Fruit fly (Drosophila melanogaster) whole organism, embryonic: ENCODE results near the gene pug.

ENCODE experiments used
- Aef1 ChIP-seq: fragments of 200-800 bp; sonication (Bioruptor generic); IDR thresholded peaks from 3 replicates; pipeline ENCODE4 v1.3.6; 2022; ENCODE audit warnings: missing biosample characterization, missing genetic modification characterization
- Asciz ChIP-seq: fragments of 200-800 bp; sonication (Bioruptor generic); optimal IDR thresholded peaks from 2 replicates; lab custom pipeline; 2017; ENCODE audit warnings: missing biosample characterization, mild to moderate bottlenecking, missing genetic modification characterization, missing genetic modification reagents
- Blimp-1 ChIP-seq: fragments of 200-800 bp; sonication (Bioruptor generic); optimal IDR thresholded peaks from 3 replicates; lab custom pipeline; 2018; ENCODE audit warnings: missing biosample characterization, missing genetic modification characterization, mild to moderate bottlenecking, moderate library complexity, missing genetic modification reagents
- CG10267 ChIP-seq: fragments of 200-800 bp; sonication (Bioruptor generic); optimal IDR thresholded peaks from 2 replicates; lab custom pipeline; 2018; ENCODE audit warnings: missing biosample characterization, mild to moderate bottlenecking, missing genetic modification characterization, moderate library complexity
- CG10462 ChIP-seq: fragments of 200-800 bp; sonication (Bioruptor generic); optimal IDR thresholded peaks from 2 replicates; lab custom pipeline; 2016; ENCODE audit warnings: missing biosample characterization, missing genetic modification characterization
- CG11247 ChIP-seq: fragments of 200-800 bp; sonication (Bioruptor generic); IDR thresholded peaks from 2 replicates; pipeline ENCODE4 v1.3.6; 2022; ENCODE audit warnings: missing biosample characterization, missing genetic modification characterization
- CG12391 ChIP-seq: fragments of 200-800 bp; sonication (Bioruptor generic); optimal IDR thresholded peaks from 3 replicates; lab custom pipeline; 2018; ENCODE audit warnings: missing biosample characterization, mild to moderate bottlenecking, missing genetic modification characterization, moderate library complexity
- CG14710 ChIP-seq: fragments of 200-800 bp; sonication (Bioruptor generic); optimal IDR thresholded peaks from 3 replicates; lab custom pipeline; 2019; ENCODE audit warnings: missing biosample characterization, mild to moderate bottlenecking, missing genetic modification characterization, moderate library complexity
- CG15269 ChIP-seq: fragments of 200-800 bp; sonication (Bioruptor generic); optimal IDR thresholded peaks from 2 replicates; lab custom pipeline; 2018; ENCODE audit warnings: missing biosample characterization, mild to moderate bottlenecking, missing genetic modification characterization, moderate library complexity
- CG1602 ChIP-seq: fragments of 200-800 bp; sonication (Bioruptor generic); optimal IDR thresholded peaks from 3 replicates; lab custom pipeline; 2016; ENCODE audit warnings: missing biosample characterization, missing genetic modification characterization
- CG32772 ChIP-seq: fragments of 200-800 bp; sonication (Bioruptor generic); IDR thresholded peaks from 2 replicates; pipeline ENCODE4 v1.3.6; 2022; ENCODE audit warnings: missing biosample characterization, missing genetic modification characterization
- CG3995 ChIP-seq: fragments of 200-800 bp; sonication (Bioruptor generic); optimal IDR thresholded peaks from 3 replicates; lab custom pipeline; 2016; ENCODE audit warnings: missing biosample characterization, missing genetic modification characterization
- CG7556 ChIP-seq: fragments of 200-800 bp; sonication (Bioruptor generic); optimal IDR thresholded peaks from 2 replicates; lab custom pipeline; 2017; ENCODE audit warnings: missing biosample characterization, mild to moderate bottlenecking, missing genetic modification characterization
- CTCF ChIP-seq: fragments of 200-800 bp; sonication (Bioruptor generic); optimal IDR thresholded peaks from 2 replicates; lab custom pipeline; 2017; ENCODE audit warnings: missing biosample characterization, mild to moderate bottlenecking, missing genetic modification characterization, moderate library complexity
- CoRest ChIP-seq: fragments of 200-800 bp; sonication (Bioruptor generic); optimal IDR thresholded peaks from 3 replicates; lab custom pipeline; 2018; ENCODE audit warnings: missing biosample characterization, mild to moderate bottlenecking, missing genetic modification characterization, moderate library complexity
- Doc2 ChIP-seq: fragments of 200-800 bp; sonication (Bioruptor generic); IDR thresholded peaks from 2 replicates; pipeline ENCODE4 v1.3.6; 2022; ENCODE audit warnings: missing biosample characterization, missing genetic modification characterization
- Drgx ChIP-seq: fragments of 200-800 bp; sonication (Bioruptor generic); IDR thresholded peaks from 2 replicates; pipeline ENCODE4 v1.3.6; 2022; ENCODE audit warnings: missing biosample characterization, missing genetic modification characterization
- E2f1 ChIP-seq: fragments of 200-800 bp; sonication (Bioruptor generic); IDR thresholded peaks from 2 replicates; pipeline ENCODE4 v1.3.6; 2022; ENCODE audit warnings: missing biosample characterization, missing genetic modification characterization
- MBD-R2 ChIP-seq: fragments of 200-800 bp; sonication (Bioruptor generic); IDR thresholded peaks from 2 replicates; pipeline ENCODE4 v1.3.6; 2022; ENCODE audit warnings: missing biosample characterization, missing genetic modification characterization
- Mad ChIP-seq: fragments of 200-800 bp; sonication (Bioruptor generic); optimal IDR thresholded peaks from 2 replicates; lab custom pipeline; 2016; ENCODE audit warnings: missing biosample characterization, missing genetic modification characterization
- Opbp ChIP-seq: fragments of 200-800 bp; sonication (Bioruptor generic); IDR thresholded peaks from 3 replicates; pipeline ENCODE4 v1.3.6; 2022; ENCODE audit warnings: missing biosample characterization, missing genetic modification characterization; ENCODE audit not compliant: partially characterized antibody
- PHDP ChIP-seq: fragments of 200-800 bp; sonication (Bioruptor generic); optimal IDR thresholded peaks from 3 replicates; lab custom pipeline; 2018; ENCODE audit warnings: missing biosample characterization, mild to moderate bottlenecking, missing genetic modification characterization, moderate library complexity
- Side ChIP-seq: fragments of 200-800 bp; sonication (Bioruptor generic); optimal IDR thresholded peaks from 2 replicates; lab custom pipeline; 2016; ENCODE audit warnings: missing biosample characterization, missing genetic modification characterization
- TFAM ChIP-seq: fragments of 200-800 bp; sonication (Bioruptor generic); optimal IDR thresholded peaks from 2 replicates; lab custom pipeline; 2017; ENCODE audit warnings: missing biosample characterization, missing genetic modification characterization, inconsistent platforms
- Trl ChIP-seq, 3 experiments: fragments of >200 bp in 2 of 3; fragments of 200-800 bp in 1 of 3; sonication (Bioruptor generic) in 1 of 3; optimal IDR thresholded peaks; 2 replicates in 1 of 3; 3 replicates in 2 of 3; lab custom pipeline; 2016 to 2017; ENCODE audit warnings: missing biosample characterization in 1 of 3, missing genetic modification characterization in 1 of 3
- ase ChIP-seq: fragments of 200-800 bp; sonication (Bioruptor generic); IDR thresholded peaks from 3 replicates; pipeline ENCODE4 v1.3.6; 2022; ENCODE audit warnings: missing biosample characterization, missing genetic modification characterization
- caup ChIP-seq: fragments of 200-800 bp; sonication (Bioruptor generic); optimal IDR thresholded peaks from 3 replicates; lab custom pipeline; 2017; ENCODE audit warnings: missing biosample characterization, mild to moderate bottlenecking, missing genetic modification characterization, moderate library complexity; ENCODE audit not compliant: severe bottlenecking
- dmrt11E ChIP-seq: fragments of 200-800 bp; sonication (Bioruptor generic); optimal IDR thresholded peaks from 3 replicates; lab custom pipeline; 2018; ENCODE audit warnings: missing biosample characterization, mild to moderate bottlenecking, missing genetic modification characterization, moderate library complexity
- dpn ChIP-seq, 2 experiments: fragments of 200-800 bp; sonication (Bioruptor generic); optimal IDR thresholded peaks; 3 replicates each; lab custom pipeline; 2016; ENCODE audit warnings: missing biosample characterization in 2 of 2, missing genetic modification characterization in 2 of 2
- fd64A ChIP-seq: fragments of 200-800 bp; sonication (Bioruptor generic); optimal IDR thresholded peaks from 3 replicates; lab custom pipeline; 2018; ENCODE audit warnings: missing biosample characterization, mild to moderate bottlenecking, missing genetic modification characterization
- grn ChIP-seq: fragments of 200-800 bp; sonication (Bioruptor generic); optimal IDR thresholded peaks from 3 replicates; lab custom pipeline; 2017; ENCODE audit warnings: missing biosample characterization, missing genetic modification characterization
- gsb ChIP-seq: fragments of 200-800 bp; sonication (Bioruptor generic); IDR thresholded peaks from 2 replicates; pipeline ENCODE4 v1.3.6; 2022; ENCODE audit warnings: missing biosample characterization, missing genetic modification characterization
- gsb-n ChIP-seq: fragments of 200-800 bp; sonication (Bioruptor generic); optimal IDR thresholded peaks from 3 replicates; lab custom pipeline; 2018; ENCODE audit warnings: missing biosample characterization, mild to moderate bottlenecking, missing genetic modification characterization
- hkb ChIP-seq, 2 experiments: fragments of 200-800 bp in 1 of 2; fragments of >200 bp in 1 of 2; sonication (Bioruptor generic) in 1 of 2; IDR thresholded peaks in 1 of 2; optimal IDR thresholded peaks in 1 of 2; 2 replicates each; pipeline versions ENCODE4 v1.3.6 to Lab custom; 2017 to 2022; ENCODE audit warnings: missing biosample characterization in 1 of 2, missing genetic modification characterization in 1 of 2
- ind ChIP-seq: fragments of 200-800 bp; sonication (Bioruptor generic); optimal IDR thresholded peaks from 3 replicates; lab custom pipeline; 2016; ENCODE audit warnings: missing biosample characterization, missing genetic modification characterization
- jigr1 ChIP-seq: fragments of 200-800 bp; sonication (Bioruptor generic); IDR thresholded peaks from 3 replicates; pipeline ENCODE4 v1.3.6; 2022; ENCODE audit warnings: missing biosample characterization, missing genetic modification characterization
- kah ChIP-seq: fragments of 200-800 bp; sonication (Bioruptor generic); optimal IDR thresholded peaks from 2 replicates; lab custom pipeline; 2018; ENCODE audit warnings: missing biosample characterization, mild to moderate bottlenecking, missing genetic modification characterization
- lilli ChIP-seq: fragments of 200-800 bp; sonication (Bioruptor generic); optimal IDR thresholded peaks from 3 replicates; lab custom pipeline; 2016; ENCODE audit warnings: missing biosample characterization, missing genetic modification characterization
- mld ChIP-seq: fragments of 200-800 bp; sonication (Bioruptor generic); IDR thresholded peaks from 3 replicates; pipeline ENCODE4 v1.3.6; 2022; ENCODE audit warnings: missing biosample characterization, missing genetic modification characterization; ENCODE audit not compliant: partially characterized antibody
- nmo ChIP-seq: fragments of 200-800 bp; sonication (Bioruptor generic); optimal IDR thresholded peaks from 2 replicates; lab custom pipeline; 2018; ENCODE audit warnings: missing biosample characterization, mild to moderate bottlenecking, missing genetic modification characterization, moderate library complexity
- odd ChIP-seq: fragments of 200-800 bp; sonication (Bioruptor generic); optimal IDR thresholded peaks from 2 replicates; lab custom pipeline; 2017; ENCODE audit warnings: missing biosample characterization, mild to moderate bottlenecking, missing genetic modification characterization
- prd ChIP-seq, 3 experiments: fragments of >200 bp in 2 of 3; fragments of 200-800 bp in 1 of 3; sonication (Bioruptor generic) in 1 of 3; optimal IDR thresholded peaks in 2 of 3; IDR thresholded peaks in 1 of 3; 2 replicates in 2 of 3; 3 replicates in 1 of 3; pipeline versions ENCODE4 v1.3.6 to Lab custom; 2017 to 2022; ENCODE audit warnings: missing biosample characterization in 1 of 3, missing genetic modification characterization in 1 of 3
- pum ChIP-seq: fragments of 200-800 bp; sonication (Bioruptor generic); optimal IDR thresholded peaks from 2 replicates; lab custom pipeline; 2016; ENCODE audit warnings: missing biosample characterization, missing genetic modification characterization
- slbo ChIP-seq: fragments of 200-800 bp; sonication (Bioruptor generic); IDR thresholded peaks from 2 replicates; pipeline ENCODE4 v1.3.6; 2022; ENCODE audit warnings: missing biosample characterization, missing genetic modification characterization
- so ChIP-seq: fragments of 200-800 bp; sonication (Bioruptor generic); IDR thresholded peaks from 3 replicates; pipeline ENCODE4 v1.3.6; 2022; ENCODE audit warnings: missing biosample characterization, missing genetic modification characterization
- tio ChIP-seq: fragments of 200-800 bp; sonication (Bioruptor generic); optimal IDR thresholded peaks from 2 replicates; lab custom pipeline; 2017; ENCODE audit warnings: missing biosample characterization, missing genetic modification characterization, inconsistent platforms
- toy ChIP-seq: fragments of 200-800 bp; sonication (Bioruptor generic); IDR thresholded peaks from 2 replicates; pipeline ENCODE4 v1.3.6; 2022; ENCODE audit warnings: missing biosample characterization, missing genetic modification characterization
- vvl ChIP-seq: fragments of 200-800 bp; sonication (Bioruptor generic); IDR thresholded peaks from 2 replicates; pipeline ENCODE4 v1.3.6; 2022; ENCODE audit warnings: missing biosample characterization, missing genetic modification characterization
- wek ChIP-seq: fragments of 200-800 bp; sonication (Bioruptor generic); optimal IDR thresholded peaks from 3 replicates; lab custom pipeline; 2018; ENCODE audit warnings: missing biosample characterization, mild to moderate bottlenecking, missing genetic modification characterization, moderate library complexity

The pug gene

dm6 chr3R:10655968-10656367, 40.4 kb upstream of the pug start (continued):
- TF ChIP-seq prd (optimal IDR thresholded peaks at IDR 0.05; lab: Kevin White, UChicago) (no peak), prd (GFP tag; IDR thresholded peaks at IDR 0.05; lab: Robert Waterston, UW) (peak; percentile 58), CG1602 (GFP tag; lab: Kevin White, UChicago) (peak; percentile 1), caup (GFP tag; lab: Kevin White, UChicago) (no peak), lilli (GFP tag; lab: Kevin White, UChicago) (peak; percentile 20), Asciz (GFP tag; lab: Kevin White, UChicago) (no peak), CoRest (tag; lab: Kevin White, UChicago) (peak; percentile 17), nmo (GFP tag; lab: Kevin White, UChicago) (peak; percentile 32), CG14710 (peak; percentile 23), gsb-n (tag; lab: Kevin White, UChicago) (peak; percentile 35), CG10462 (GFP tag; lab: Kevin White, UChicago) (no peak), Doc2 (GFP tag; lab: Robert Waterston, UW) (no peak), dmrt11E (tag; lab: Kevin White, UChicago) (peak; percentile 53), CG32772 (GFP tag; lab: Robert Waterston, UW) (peak; percentile 50; the same call in 1 of the 2 replicates), dpn (GFP tag; optimal IDR thresholded peaks at IDR 0.05; lab: Kevin White, UChicago) (peak; percentile 7 to 32), Opbp (GFP tag; lab: Robert Waterston, UW) (no peak), fd64A (GFP tag; lab: Kevin White, UChicago) (no peak), jigr1 (GFP tag; lab: Robert Waterston, UW) (no peak), CG7556 (GFP tag; lab: Kevin White, UChicago) (peak; percentile 6), odd (GFP tag; lab: Kevin White, UChicago) (no peak), mld (GFP tag; lab: Robert Waterston, UW) (no peak), toy (GFP tag; lab: Robert Waterston, UW) (no peak), vvl (peak; percentile 53; the same call in 1 of the 2 replicates), Side (peak; percentile 27), CG11247 (GFP tag; lab: Robert Waterston, UW) (no peak), Drgx (GFP tag; lab: Robert Waterston, UW) (0 out of 2 replicates have a peak, but pooled peaks have one; percentile 23), tio (GFP tag; lab: Kevin White, UChicago) (peak; percentile 23), CTCF (no peak), Mad (GFP tag; lab: Kevin White, UChicago) (no peak), Blimp-1 (peak; percentile 42), Trl (optimal IDR thresholded peaks at IDR 0.05; lab: Kevin White, UChicago) (no peak), Trl (GFP tag; optimal IDR thresholded peaks at IDR 0.05; lab: Kevin White, UChicago) (peak; percentile 40), so (GFP tag; lab: Robert Waterston, UW) (0 out of 3 replicates have a peak, but pooled peaks have one; percentile 48), TFAM (GFP tag; lab: Kevin White, UChicago) (no peak), Aef1 (GFP tag; lab: Robert Waterston, UW) (peak; percentile 9; the same call in 1 of the 3 replicates), E2f1 (0 out of 2 replicates have a peak, but pooled peaks have one; percentile 31), CG3995 (GFP tag; lab: Kevin White, UChicago) (no peak), grn (GFP tag; lab: Kevin White, UChicago) (no peak), pum (GFP tag; lab: Kevin White, UChicago) (no peak), ase (GFP tag; lab: Robert Waterston, UW) (0 out of 3 replicates have a peak, but pooled peaks have one; percentile 26), CG15269 (tag; lab: Kevin White, UChicago) (peak; percentile 6), MBD-R2 (no peak), PHDP (tag; lab: Kevin White, UChicago) (peak; percentile 2), kah (no peak), wek (GFP tag; lab: Kevin White, UChicago) (no peak), CG10267 (tag; lab: Kevin White, UChicago) (peak; percentile 5), gsb (GFP tag; lab: Robert Waterston, UW) (no peak), ind (GFP tag; lab: Kevin White, UChicago) (peak; percentile 4), slbo (GFP tag; lab: Robert Waterston, UW) (0 out of 2 replicates have a peak, but pooled peaks have one; percentile 38), CG12391 (tag; lab: Kevin White, UChicago) (peak; percentile 18), hkb (optimal IDR thresholded peaks at IDR 0.05; lab: Kevin White, UChicago) (no peak), hkb (GFP tag; IDR thresholded peaks at IDR 0.05; lab: Robert Waterston, UW) (peak; percentile 48; the same call in 1 of the 2 replicates)
